Worm (Caenorhabditis elegans): ENCODE data around the gene C34E11.2.

DNA sequence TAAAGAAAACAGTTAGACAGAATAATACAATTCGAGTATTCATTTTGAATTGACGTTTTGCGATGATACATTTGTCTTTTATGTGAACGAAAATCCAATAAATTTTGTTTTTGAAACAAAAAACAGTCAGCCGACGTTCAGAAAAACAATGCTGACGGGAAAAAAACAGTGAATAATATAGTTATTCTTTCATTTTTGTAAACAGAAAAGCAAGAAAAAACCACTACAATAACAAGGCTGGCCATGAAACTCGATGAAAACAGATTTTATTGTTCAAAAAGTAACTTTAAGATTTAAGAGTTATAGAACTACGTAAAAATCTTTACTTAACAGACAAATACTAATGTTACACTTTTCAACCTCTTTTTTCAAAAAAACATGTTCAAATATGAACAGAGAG is 35.5 kb upstream of the C34E11.2 start, which contains the start of gene F54F7.3:
- TF ChIP-seq jun-1 (tag; optimal IDR thresholded peaks at IDR 0.05) (no peak), elt-2 (tag; optimal IDR thresholded peaks at IDR 0.05) (no peak), elt-3 (tag; optimal IDR thresholded peaks at IDR 0.05) (no peak), pqm-1 (tag; optimal IDR thresholded peaks at IDR 0.05) (no peak), ztf-4 (tag; optimal IDR thresholded peaks at IDR 0.05) (no peak), zag-1 (tag; optimal IDR thresholded peaks at IDR 0.05) (no peak), skn-1 (tag; optimal IDR thresholded peaks at IDR 0.05) (no peak)

All from whole organism, L3 larva.